Fruit fly (Drosophila melanogaster): ENCODE data around the gene CG43168.
A peak's percentile ranks its signal among the peaks of the same experiment; 100 is the strongest.

Gene CG43168

DNA sequence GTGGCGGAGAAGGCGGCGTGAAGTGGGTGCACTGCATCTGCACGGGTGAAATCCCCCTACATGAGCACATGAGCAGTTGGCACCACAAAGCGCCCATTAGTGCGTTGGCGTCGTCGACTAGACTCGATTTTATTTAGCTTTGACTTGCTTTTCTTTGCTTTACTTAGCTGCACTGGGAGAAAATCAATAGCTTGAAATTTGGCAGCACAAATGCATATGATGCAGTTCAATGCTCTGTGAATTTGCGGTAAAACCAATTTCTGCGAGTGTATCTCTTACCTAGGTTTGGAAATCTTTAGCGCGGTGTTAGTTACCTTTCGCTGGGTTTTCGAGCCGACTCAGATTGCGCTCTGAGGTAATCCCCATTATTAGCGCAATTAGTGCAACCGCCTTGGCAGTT, 29.3 kb downstream of the CG43168 start:
- TF ChIP-seq woc (GFP tag; optimal IDR thresholded peaks at IDR 0.05) (no peak), Jra (GFP tag; optimal IDR thresholded peaks at IDR 0.05) (no peak), CG32264 (GFP tag; optimal IDR thresholded peaks at IDR 0.05) (no peak), CrebA (GFP tag; optimal IDR thresholded peaks at IDR 0.05; ENCODE audit: borderline replicate concordance) (no peak), Rel (GFP tag; optimal IDR thresholded peaks at IDR 0.05) (no peak), Rel (tag; optimal IDR thresholded peaks at IDR 0.05) (no peak), fru (GFP tag; optimal IDR thresholded peaks at IDR 0.05) (no peak), sv (GFP tag; optimal IDR thresholded peaks at IDR 0.05) (no peak), N (GFP tag; optimal IDR thresholded peaks at IDR 0.05) (no peak), h (GFP tag; optimal IDR thresholded peaks at IDR 0.05) (no peak), Dif (GFP tag; optimal IDR thresholded peaks at IDR 0.05; ENCODE audit: partially characterized antibody) (no peak), sage (GFP tag; optimal IDR thresholded peaks at IDR 0.05) (no peak), psq (GFP tag; optimal IDR thresholded peaks at IDR 0.05) (no peak), usp (GFP tag; optimal IDR thresholded peaks at IDR 0.05) (no peak), dsf (GFP tag; optimal IDR thresholded peaks at IDR 0.05; ENCODE audit: borderline replicate concordance) (no peak), brk (GFP tag; optimal IDR thresholded peaks at IDR 0.05) (no peak), jim (GFP tag; optimal IDR thresholded peaks at IDR 0.05) (no peak), dl (GFP tag; optimal IDR thresholded peaks at IDR 0.05; ENCODE audit: insufficient read depth in 1 of 2, partially characterized antibody in 2 of 2) (no peak), HLH106 (tag; optimal IDR thresholded peaks at IDR 0.05) (no peak), ey (GFP tag; optimal IDR thresholded peaks at IDR 0.05) (no peak)

DNA sequence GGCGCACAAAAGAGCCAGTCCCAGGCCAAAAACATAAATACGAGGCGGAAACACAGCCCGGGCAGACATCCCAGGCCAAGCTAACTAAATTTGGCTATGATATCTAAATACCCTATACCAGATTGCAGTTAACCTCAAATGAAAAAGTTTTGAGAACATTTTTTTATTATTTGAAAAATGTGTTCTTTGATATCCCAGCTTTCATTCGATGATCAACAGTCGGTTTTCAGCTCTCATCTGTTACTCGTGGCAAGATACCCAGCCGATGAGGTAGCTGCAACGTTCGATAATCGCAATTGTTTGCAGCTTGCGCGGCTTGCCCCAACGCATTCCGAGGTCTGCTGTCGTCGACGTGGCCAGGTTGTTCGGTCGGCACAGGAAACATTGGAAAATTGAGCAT, 31.7 kb downstream of the CG43168 start:
- no peak for TF ChIP-seq dsf (GFP tag; optimal IDR thresholded peaks at IDR 0.05; ENCODE audit: borderline replicate concordance)

DNA sequence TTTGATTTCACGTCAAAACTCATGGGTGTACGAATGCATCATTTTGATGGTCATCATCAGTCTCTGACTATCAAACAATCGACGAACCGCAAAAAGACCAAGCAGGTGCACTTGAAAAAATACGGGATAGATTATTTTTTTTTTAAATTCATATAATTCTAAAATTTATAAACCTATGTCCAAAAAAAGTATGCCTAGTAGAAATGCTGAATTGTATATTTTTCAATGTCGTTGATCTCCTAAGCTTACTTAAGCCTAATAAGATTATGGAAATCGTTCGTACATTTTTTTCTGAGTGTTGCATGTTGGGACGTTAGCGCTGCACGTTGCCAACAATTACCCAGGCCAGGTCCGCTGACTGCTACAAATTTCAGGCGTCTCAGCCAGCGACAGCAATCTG, 33.0 kb downstream of the CG43168 start:
- TF ChIP-seq Abd-B (GFP tag; optimal IDR thresholded peaks at IDR 0.05) (no peak), Vsx2 (GFP tag; optimal IDR thresholded peaks at IDR 0.05; ENCODE audit: partially characterized antibody) (no peak), CrebA (GFP tag; optimal IDR thresholded peaks at IDR 0.05; ENCODE audit: borderline replicate concordance) (no peak)

DNA sequence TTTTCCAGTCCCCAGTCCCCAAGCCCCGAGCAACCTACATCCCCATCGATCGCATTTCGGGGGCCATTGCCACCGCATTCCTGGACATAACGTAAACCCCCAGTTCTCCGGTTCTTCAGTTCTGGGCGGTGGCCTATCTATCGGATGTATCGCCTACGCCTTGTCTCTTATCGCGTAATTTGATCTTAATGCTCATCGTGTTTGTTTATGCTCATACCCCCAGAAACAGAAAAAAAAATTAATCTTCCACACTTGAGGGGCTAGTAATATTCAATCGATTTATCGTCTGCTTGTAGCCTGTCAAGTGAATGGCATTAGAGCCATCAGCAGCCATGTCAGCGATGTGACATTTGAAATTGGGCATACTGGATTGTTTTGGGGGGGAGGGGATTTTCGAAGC, 34.1 kb downstream of the CG43168 start:
- TF ChIP-seq GATAd (GFP tag; optimal IDR thresholded peaks at IDR 0.05) (no peak), Mio (GFP tag; optimal IDR thresholded peaks at IDR 0.05) (no peak), dsf (GFP tag; optimal IDR thresholded peaks at IDR 0.05; ENCODE audit: borderline replicate concordance) (no peak), lola (GFP tag; optimal IDR thresholded peaks at IDR 0.05) (no peak), Dif (GFP tag; optimal IDR thresholded peaks at IDR 0.05; ENCODE audit: partially characterized antibody) (no peak), ey (GFP tag; optimal IDR thresholded peaks at IDR 0.05) (no peak), sv (GFP tag; optimal IDR thresholded peaks at IDR 0.05) (no peak), jim (GFP tag; optimal IDR thresholded peaks at IDR 0.05) (no peak), Jra (GFP tag; optimal IDR thresholded peaks at IDR 0.05) (no peak), N (GFP tag; optimal IDR thresholded peaks at IDR 0.05) (no peak), tai (GFP tag; optimal IDR thresholded peaks at IDR 0.05) (no peak), fru (GFP tag; optimal IDR thresholded peaks at IDR 0.05) (no peak), woc (GFP tag; optimal IDR thresholded peaks at IDR 0.05) (no peak), rgr (GFP tag; optimal IDR thresholded peaks at IDR 0.05) (no peak), psq (GFP tag; optimal IDR thresholded peaks at IDR 0.05) (no peak), sage (GFP tag; optimal IDR thresholded peaks at IDR 0.05) (no peak), Dfd (GFP tag; optimal IDR thresholded peaks at IDR 0.05) (no peak)

DNA sequence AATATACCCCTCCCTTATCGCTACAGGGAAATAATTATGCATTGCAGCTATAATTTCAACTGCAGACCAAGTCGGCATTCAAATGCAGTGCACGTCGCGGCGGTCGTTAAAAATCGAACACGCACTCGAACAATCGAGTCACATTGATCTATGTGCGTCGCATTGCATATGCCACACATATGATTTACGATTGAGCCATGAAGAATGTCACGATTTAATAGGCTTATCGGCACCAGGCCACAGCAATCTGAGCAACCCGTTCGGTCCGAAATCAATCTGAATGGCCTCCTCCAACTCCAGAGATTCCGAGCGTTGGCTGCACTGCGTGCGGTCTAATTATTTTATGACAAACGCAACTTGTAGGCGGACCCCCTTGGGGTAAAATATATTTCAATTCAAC, 34.9 kb downstream of the CG43168 start:
- TF ChIP-seq CrebA (GFP tag; optimal IDR thresholded peaks at IDR 0.05; ENCODE audit: borderline replicate concordance) (no peak), sage (GFP tag; optimal IDR thresholded peaks at IDR 0.05) (no peak), psq (GFP tag; optimal IDR thresholded peaks at IDR 0.05) (no peak), foxo (GFP tag; optimal IDR thresholded peaks at IDR 0.05) (no peak)

DNA sequence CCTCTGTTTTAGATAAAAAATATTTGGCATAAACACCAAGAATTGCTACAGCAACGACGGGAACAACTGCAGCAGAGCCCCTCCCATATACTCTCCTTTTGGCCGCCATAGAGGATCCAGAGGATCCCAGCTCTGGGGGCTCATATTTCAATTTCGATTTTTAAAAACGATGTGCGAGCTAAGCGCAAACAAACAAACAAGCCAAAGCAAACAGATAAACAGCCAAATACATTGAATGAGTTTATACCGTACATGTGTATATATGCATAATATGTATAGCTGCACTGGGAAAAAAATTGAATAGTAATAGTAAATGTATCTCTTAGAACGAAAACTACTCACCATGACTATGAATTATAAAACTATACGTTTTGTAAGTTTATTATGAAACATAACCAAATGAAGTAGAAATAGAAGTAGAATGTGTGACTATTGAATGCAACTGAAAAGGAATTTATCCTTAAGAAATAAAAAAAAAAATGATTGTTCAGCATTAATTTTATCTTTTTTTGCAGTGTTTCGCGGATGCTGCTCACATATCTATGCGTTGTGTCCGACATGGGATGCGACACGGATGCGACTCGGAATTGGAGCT, 36.5 kb downstream of the CG43168 start:
- TF ChIP-seq Myc (optimal IDR thresholded peaks at IDR 0.05) (no peak), Sp1 (GFP tag; optimal IDR thresholded peaks at IDR 0.05) (peak; percentile 56), br (GFP tag; optimal IDR thresholded peaks at IDR 0.05) (no peak), dmrt93B (GFP tag; optimal IDR thresholded peaks at IDR 0.05) (peak; percentile 31), foxo (GFP tag; optimal IDR thresholded peaks at IDR 0.05) (peak in 1 of 2 experiments; percentile 67), Rel (GFP tag; optimal IDR thresholded peaks at IDR 0.05) (no peak), Rel (tag; optimal IDR thresholded peaks at IDR 0.05) (no peak), Hnf4 (GFP tag; optimal IDR thresholded peaks at IDR 0.05) (no peak), Mio (GFP tag; optimal IDR thresholded peaks at IDR 0.05) (no peak), psq (GFP tag; optimal IDR thresholded peaks at IDR 0.05) (peak; percentile 3), HLH106 (tag; optimal IDR thresholded peaks at IDR 0.05) (peak; percentile 29), Dfd (GFP tag; optimal IDR thresholded peaks at IDR 0.05) (no peak), fru (GFP tag; optimal IDR thresholded peaks at IDR 0.05) (peak; percentile 71), pan (optimal IDR thresholded peaks at IDR 0.05) (no peak), CG32264 (GFP tag; optimal IDR thresholded peaks at IDR 0.05) (no peak), GATAd (GFP tag; optimal IDR thresholded peaks at IDR 0.05) (no peak), usp (GFP tag; optimal IDR thresholded peaks at IDR 0.05) (no peak), woc (GFP tag; optimal IDR thresholded peaks at IDR 0.05) (peak; percentile 8), jim (GFP tag; optimal IDR thresholded peaks at IDR 0.05) (no peak), CG9705 (GFP tag; optimal IDR thresholded peaks at IDR 0.05) (no peak), Jra (GFP tag; optimal IDR thresholded peaks at IDR 0.05) (no peak), Dif (GFP tag; optimal IDR thresholded peaks at IDR 0.05; ENCODE audit: partially characterized antibody) (no peak), Abd-B (GFP tag; optimal IDR thresholded peaks at IDR 0.05) (no peak), Vsx2 (GFP tag; optimal IDR thresholded peaks at IDR 0.05; ENCODE audit: partially characterized antibody) (no peak), N (GFP tag; optimal IDR thresholded peaks at IDR 0.05) (no peak), rgr (GFP tag; optimal IDR thresholded peaks at IDR 0.05) (no peak)

Measured in whole organism, wandering third instar larva.